Fruit fly (Drosophila melanogaster) whole organism, embryonic: ENCODE measurements around the gene CG13021.
A peak's percentile ranks its signal among the peaks of the same experiment; 100 is the strongest.

Source experiments
- Adf1 ChIP-seq: fragments of 200-800 bp; sonication (Bioruptor generic); IDR thresholded peaks from 2 replicates; pipeline ENCODE4 v1.3.6; 2022; ENCODE audit warnings: missing biosample characterization, missing genetic modification characterization
- CG10654 ChIP-seq: fragments of 200-800 bp; sonication (Bioruptor generic); optimal IDR thresholded peaks from 2 replicates; lab custom pipeline; 2016; ENCODE audit warnings: missing biosample characterization, missing genetic modification characterization
- CG11093 ChIP-seq: fragments of 200-800 bp; sonication (Bioruptor generic); IDR thresholded peaks from 3 replicates; pipeline ENCODE4 v1.3.6; 2022; ENCODE audit warnings: missing biosample characterization, missing genetic modification characterization
- CG14710 ChIP-seq: fragments of 200-800 bp; sonication (Bioruptor generic); optimal IDR thresholded peaks from 3 replicates; lab custom pipeline; 2019; ENCODE audit warnings: missing biosample characterization, mild to moderate bottlenecking, missing genetic modification characterization, moderate library complexity
- CG16813 ChIP-seq: fragments of 200-800 bp; sonication (Bioruptor generic); IDR thresholded peaks from 3 replicates; pipeline ENCODE4 v1.3.6; 2022; ENCODE audit warnings: missing biosample characterization, missing genetic modification characterization; ENCODE audit not compliant: partially characterized antibody
- CG17361 ChIP-seq: fragments of 200-800 bp; sonication (Bioruptor generic); IDR thresholded peaks from 3 replicates; pipeline ENCODE4 v1.3.6; 2022; ENCODE audit warnings: missing biosample characterization, missing genetic modification characterization
- CG17568 ChIP-seq: fragments of 200-800 bp; sonication (Bioruptor generic); optimal IDR thresholded peaks from 2 replicates; lab custom pipeline; 2018; ENCODE audit warnings: missing biosample characterization, mild to moderate bottlenecking, missing genetic modification characterization, moderate library complexity
- CG18599 ChIP-seq: fragments of 200-800 bp; sonication (Bioruptor generic); optimal IDR thresholded peaks from 3 replicates; lab custom pipeline; 2017; ENCODE audit warnings: missing biosample characterization, missing genetic modification characterization, mild to moderate bottlenecking, moderate library complexity, missing genetic modification reagents
- CG2712 ChIP-seq: fragments of 200-800 bp; optimal IDR thresholded peaks from 3 replicates; lab custom pipeline; 2019; ENCODE audit warnings: missing biosample characterization, mild to moderate bottlenecking, missing genetic modification characterization, moderate library complexity
- CG31441 ChIP-seq: fragments of 200-800 bp; sonication (Bioruptor generic); IDR thresholded peaks from 2 replicates; pipeline ENCODE4 v1.3.6; 2022; ENCODE audit warnings: missing biosample characterization, missing genetic modification characterization
- CG33213 ChIP-seq: fragments of 200-800 bp; sonication (Bioruptor generic); optimal IDR thresholded peaks from 3 replicates; lab custom pipeline; 2016; ENCODE audit warnings: missing biosample characterization, missing genetic modification characterization
- CG33557 ChIP-seq: fragments of 200-800 bp; sonication (Bioruptor generic); optimal IDR thresholded peaks from 2 replicates; lab custom pipeline; 2019; ENCODE audit warnings: missing biosample characterization, mild to moderate bottlenecking, missing genetic modification characterization, moderate library complexity
- CG43689 ChIP-seq: fragments of 200-800 bp; sonication (Bioruptor generic); IDR thresholded peaks from 2 replicates; pipeline ENCODE4 v1.3.6; 2022; ENCODE audit warnings: missing biosample characterization, missing genetic modification characterization
- CG6272 ChIP-seq: fragments of 200-800 bp; sonication (Bioruptor generic); IDR thresholded peaks from 2 replicates; pipeline ENCODE4 v1.3.6; 2022; ENCODE audit warnings: missing biosample characterization, missing genetic modification characterization
- CG7556 ChIP-seq: fragments of 200-800 bp; sonication (Bioruptor generic); optimal IDR thresholded peaks from 2 replicates; lab custom pipeline; 2017; ENCODE audit warnings: missing biosample characterization, mild to moderate bottlenecking, missing genetic modification characterization
- CG7839 ChIP-seq: fragments of 200-800 bp; sonication (Bioruptor generic); optimal IDR thresholded peaks from 3 replicates; lab custom pipeline; 2018; ENCODE audit warnings: missing biosample characterization, mild to moderate bottlenecking, missing genetic modification characterization, moderate library complexity
- CG8359 ChIP-seq: fragments of 200-800 bp; sonication (Bioruptor generic); optimal IDR thresholded peaks from 2 replicates; lab custom pipeline; 2017; ENCODE audit warnings: missing biosample characterization, mild to moderate bottlenecking, missing genetic modification characterization, borderline replicate concordance
- CG9437 ChIP-seq: fragments of 200-800 bp; sonication (Bioruptor generic); optimal IDR thresholded peaks from 2 replicates; lab custom pipeline; 2018; ENCODE audit warnings: missing biosample characterization, mild to moderate bottlenecking, missing genetic modification characterization
- CHES-1-like ChIP-seq: fragments of 200-800 bp; sonication (Bioruptor generic); optimal IDR thresholded peaks from 2 replicates; lab custom pipeline; 2016; ENCODE audit warnings: missing biosample characterization, missing genetic modification characterization
- CTCF ChIP-seq: fragments of 200-800 bp; sonication (Bioruptor generic); optimal IDR thresholded peaks from 2 replicates; lab custom pipeline; 2017; ENCODE audit warnings: missing biosample characterization, mild to moderate bottlenecking, missing genetic modification characterization, moderate library complexity
- Camta ChIP-seq: fragments of 200-800 bp; sonication (Bioruptor generic); optimal IDR thresholded peaks from 2 replicates; lab custom pipeline; 2016; ENCODE audit warnings: missing biosample characterization, missing genetic modification characterization
- CkIIα-i1 ChIP-seq: fragments of 200-800 bp; sonication (Bioruptor generic); IDR thresholded peaks from 2 replicates; pipeline ENCODE4 v1.3.6; 2022; ENCODE audit warnings: missing biosample characterization, missing genetic modification characterization
- Dp ChIP-seq: fragments of 200-800 bp; sonication (Bioruptor generic); optimal IDR thresholded peaks from 2 replicates; lab custom pipeline; 2018; ENCODE audit warnings: missing biosample characterization, mild to moderate bottlenecking, missing genetic modification characterization, moderate library complexity
- H2.0 ChIP-seq: fragments of 200-800 bp; sonication (Bioruptor generic); IDR thresholded peaks from 2 replicates; pipeline ENCODE4 v1.3.6; 2022; ENCODE audit warnings: missing biosample characterization, missing genetic modification characterization
- HHEX ChIP-seq: fragments of 200-800 bp; sonication (Bioruptor generic); optimal IDR thresholded peaks from 3 replicates; lab custom pipeline; 2017; ENCODE audit warnings: missing biosample characterization, mild to moderate bottlenecking, missing genetic modification characterization, missing genetic modification reagents
- HLH4C ChIP-seq: fragments of 200-800 bp; sonication (Bioruptor generic); IDR thresholded peaks from 3 replicates; pipeline ENCODE4 v1.3.6; 2022; ENCODE audit warnings: missing biosample characterization, missing genetic modification characterization; ENCODE audit not compliant: partially characterized antibody
- HmgZ ChIP-seq: fragments of 200-800 bp; sonication (Bioruptor generic); optimal IDR thresholded peaks from 2 replicates; lab custom pipeline; 2018; ENCODE audit warnings: missing biosample characterization, mild to moderate bottlenecking, missing genetic modification characterization
- Hr3 ChIP-seq: fragments of 200-800 bp; sonication (Bioruptor generic); optimal IDR thresholded peaks from 3 replicates; lab custom pipeline; 2016; ENCODE audit warnings: missing biosample characterization, missing genetic modification characterization
- Hr51 ChIP-seq, 2 experiments: fragments of 200-800 bp; sonication (Bioruptor generic); optimal IDR thresholded peaks; 2 replicates in 1 of 2; 3 replicates in 1 of 2; lab custom pipeline; 2016 to 2018; ENCODE audit warnings: missing biosample characterization in 2 of 2, missing genetic modification characterization in 2 of 2, mild to moderate bottlenecking in 1 of 2, moderate library complexity in 1 of 2
- Ssrp ChIP-seq: fragments of 200-800 bp; sonication (Bioruptor generic); optimal IDR thresholded peaks from 2 replicates; lab custom pipeline; 2018; ENCODE audit warnings: missing biosample characterization, mild to moderate bottlenecking, missing genetic modification characterization, moderate library complexity
- aop ChIP-seq: fragments of 200-800 bp; sonication (Bioruptor generic); IDR thresholded peaks from 2 replicates; pipeline ENCODE4 v1.3.6; 2022; ENCODE audit warnings: missing biosample characterization, missing genetic modification characterization
- bigmax ChIP-seq: fragments of 200-800 bp; sonication (Bioruptor generic); optimal IDR thresholded peaks from 2 replicates; lab custom pipeline; 2018; ENCODE audit warnings: missing biosample characterization, mild to moderate bottlenecking, missing genetic modification characterization
- cato ChIP-seq: fragments of 200-800 bp; sonication (Bioruptor generic); optimal IDR thresholded peaks from 2 replicates; lab custom pipeline; 2016; ENCODE audit warnings: missing biosample characterization, missing genetic modification characterization, borderline replicate concordance
- dan ChIP-seq: fragments of 200-800 bp; sonication (Bioruptor generic); IDR thresholded peaks from 2 replicates; pipeline ENCODE4 v1.3.6; 2022; ENCODE audit warnings: missing biosample characterization, missing genetic modification characterization
- dm ChIP-seq: fragments of 200-800 bp; sonication (Bioruptor generic); optimal IDR thresholded peaks from 3 replicates; lab custom pipeline; 2016; ENCODE audit warnings: missing biosample characterization, missing genetic modification characterization
- esg ChIP-seq: fragments of 200-800 bp; sonication (Bioruptor generic); conservative IDR thresholded peaks from 2 replicates; pipeline ENCODE4 v1.3.6; 2022; ENCODE audit warnings: missing biosample characterization, missing genetic modification characterization
- eyg ChIP-seq: fragments of 200-800 bp; sonication (Bioruptor generic); optimal IDR thresholded peaks from 3 replicates; lab custom pipeline; 2016; ENCODE audit warnings: missing biosample characterization, missing genetic modification characterization
- gcm ChIP-seq: fragments of 200-800 bp; sonication (Bioruptor generic); optimal IDR thresholded peaks from 2 replicates; lab custom pipeline; 2019; ENCODE audit warnings: missing biosample characterization, mild to moderate bottlenecking, missing genetic modification characterization, moderate library complexity
- gcm2 ChIP-seq: fragments of 200-800 bp; sonication (Bioruptor generic); optimal IDR thresholded peaks from 2 replicates; lab custom pipeline; 2016; ENCODE audit warnings: missing biosample characterization, missing genetic modification characterization
- hkb ChIP-seq, 2 experiments: fragments of 200-800 bp in 1 of 2; fragments of >200 bp in 1 of 2; sonication (Bioruptor generic) in 1 of 2; IDR thresholded peaks in 1 of 2; optimal IDR thresholded peaks in 1 of 2; 2 replicates each; pipeline versions ENCODE4 v1.3.6 to Lab custom; 2017 to 2022; ENCODE audit warnings: missing biosample characterization in 1 of 2, missing genetic modification characterization in 1 of 2
- lab ChIP-seq: fragments of 200-800 bp; sonication (Bioruptor generic); optimal IDR thresholded peaks from 3 replicates; lab custom pipeline; 2017; ENCODE audit warnings: missing biosample characterization, missing genetic modification characterization, mild to moderate bottlenecking, moderate library complexity, missing genetic modification reagents
- odd ChIP-seq: fragments of 200-800 bp; sonication (Bioruptor generic); optimal IDR thresholded peaks from 2 replicates; lab custom pipeline; 2017; ENCODE audit warnings: missing biosample characterization, mild to moderate bottlenecking, missing genetic modification characterization
- otp ChIP-seq: fragments of 200-800 bp; sonication (Bioruptor generic); IDR thresholded peaks from 3 replicates; pipeline ENCODE4, ENCODE4 v1.3.6; 2022; ENCODE audit warnings: missing biosample characterization, missing genetic modification characterization
- peb ChIP-seq: fragments of 200-800 bp; sonication (Bioruptor generic); IDR thresholded peaks from 2 replicates; pipeline ENCODE4 v1.3.6; 2022; ENCODE audit warnings: missing biosample characterization, missing genetic modification characterization
- prd ChIP-seq, 3 experiments: fragments of >200 bp in 2 of 3; fragments of 200-800 bp in 1 of 3; sonication (Bioruptor generic) in 1 of 3; optimal IDR thresholded peaks in 2 of 3; IDR thresholded peaks in 1 of 3; 2 replicates in 2 of 3; 3 replicates in 1 of 3; pipeline versions ENCODE4 v1.3.6 to Lab custom; 2017 to 2022; ENCODE audit warnings: missing biosample characterization in 1 of 3, missing genetic modification characterization in 1 of 3
- pum ChIP-seq: fragments of 200-800 bp; sonication (Bioruptor generic); optimal IDR thresholded peaks from 2 replicates; lab custom pipeline; 2016; ENCODE audit warnings: missing biosample characterization, missing genetic modification characterization
- rib ChIP-seq: fragments of 200-800 bp; sonication (Bioruptor generic); IDR thresholded peaks from 2 replicates; pipeline ENCODE4 v1.3.6; 2022; ENCODE audit warnings: missing biosample characterization, missing genetic modification characterization
- ro ChIP-seq: fragments of 200-800 bp; sonication (Bioruptor generic); IDR thresholded peaks from 2 replicates; pipeline ENCODE4 v1.3.6; 2022; ENCODE audit warnings: missing biosample characterization, missing genetic modification characterization
- stwl ChIP-seq: fragments of 200-800 bp; sonication (Bioruptor generic); optimal IDR thresholded peaks from 3 replicates; lab custom pipeline; 2018; ENCODE audit warnings: missing biosample characterization, mild to moderate bottlenecking, missing genetic modification characterization, moderate library complexity
- tgo ChIP-seq: fragments of 200-800 bp; sonication (Bioruptor generic); IDR thresholded peaks from 3 replicates; pipeline ENCODE4 v1.3.6; 2022; ENCODE audit warnings: missing biosample characterization, missing genetic modification characterization
- yki ChIP-seq: fragments of >200 bp; optimal IDR thresholded peaks from 3 replicates; lab custom pipeline; 2018

Gene CG13021

dm6 chrX:3538775-3539174 lies 24.7 kb downstream of the CG13021 start:
- TF ChIP-seq aop (GFP tag; lab: Robert Waterston, UW) (no peak), ro (GFP tag; lab: Robert Waterston, UW) (no peak), CG18599 (GFP tag; lab: Kevin White, UChicago) (no peak), H2.0 (GFP tag; lab: Robert Waterston, UW) (peak; percentile 30; the same call in 1 of the 2 replicates), stwl (tag; lab: Kevin White, UChicago) (no peak), CG10654 (no peak), CG2712 (tag; lab: Kevin White, UChicago) (peak; percentile 35), CkIIα-i1 (GFP tag; lab: Robert Waterston, UW) (no peak), rib (GFP tag; lab: Robert Waterston, UW) (no peak), CG8359 (GFP tag; lab: Kevin White, UChicago) (no peak), CG11093 (GFP tag; lab: Robert Waterston, UW) (no peak), otp (GFP tag; lab: Robert Waterston, UW) (no peak), Adf1 (GFP tag; lab: Robert Waterston, UW) (no peak), HLH4C (GFP tag; lab: Robert Waterston, UW) (no peak), yki (no peak), tgo (peak; percentile 51; the same call in 2 of the 3 replicates), Hr3 (GFP tag; lab: Kevin White, UChicago) (peak; percentile 7), dm (no peak), hkb (optimal IDR thresholded peaks at IDR 0.05; lab: Kevin White, UChicago) (no peak), hkb (GFP tag; IDR thresholded peaks at IDR 0.05; lab: Robert Waterston, UW) (no peak), CG7839 (tag; lab: Kevin White, UChicago) (peak; percentile 5), gcm (GFP tag; lab: Kevin White, UChicago) (no peak), Camta (GFP tag; lab: Kevin White, UChicago) (peak; percentile 30), HHEX (GFP tag; lab: Kevin White, UChicago) (no peak), Ssrp (tag; lab: Kevin White, UChicago) (no peak), CG31441 (GFP tag; lab: Robert Waterston, UW) (0 out of 2 replicates have a peak, but pooled peaks have one; percentile 33), lab (GFP tag; lab: Kevin White, UChicago) (no peak), CG17361 (no peak), CG33557 (GFP tag; lab: Kevin White, UChicago) (no peak), odd (GFP tag; lab: Kevin White, UChicago) (no peak), Hr51 (GFP tag; optimal IDR thresholded peaks at IDR 0.05; lab: Kevin White, UChicago) (peak in 1 of 2 experiments; percentile 8), CG9437 (no peak), CG7556 (GFP tag; lab: Kevin White, UChicago) (peak; percentile 16), Dp (GFP tag; lab: Kevin White, UChicago) (no peak), CG16813 (GFP tag; lab: Robert Waterston, UW) (no peak), CG33213 (GFP tag; lab: Kevin White, UChicago) (no peak), prd (optimal IDR thresholded peaks at IDR 0.05; lab: Kevin White, UChicago) (no peak), prd (GFP tag; IDR thresholded peaks at IDR 0.05; lab: Robert Waterston, UW) (peak; percentile 55; the same call in 1 of the 3 replicates), esg (0 out of 2 replicates have a peak, but pooled peaks have one; percentile 33), bigmax (no peak), eyg (no peak), CG43689 (no peak), cato (GFP tag; lab: Kevin White, UChicago) (no peak), peb (no peak), CG17568 (no peak), CTCF (no peak), gcm2 (GFP tag; lab: Kevin White, UChicago) (peak; percentile 9), CG14710 (tag; lab: Kevin White, UChicago) (no peak), CHES-1-like (GFP tag; lab: Kevin White, UChicago) (peak; percentile 17), HmgZ (tag; lab: Kevin White, UChicago) (no peak), dan (no peak), CG6272 (GFP tag; lab: Robert Waterston, UW) (no peak), pum (GFP tag; lab: Kevin White, UChicago) (peak; percentile 19)
